Worm (Caenorhabditis elegans) whole organism, late embryonic: Measurements from ENCODE around the gene C07A9.5.

ENCODE experiments used
- F13H6.1 ChIP-seq: sonication (generic microtip); optimal IDR thresholded peaks from 2 replicates; lab custom pipeline; 2016; ENCODE audit warnings: missing genetic modification characterization, missing compliant biosample characterization
- K02D7.2 ChIP-seq: sonication (generic microtip); optimal IDR thresholded peaks from 2 replicates; lab custom pipeline; 2017; ENCODE audit warnings: mild to moderate bottlenecking, missing genetic modification characterization, missing compliant biosample characterization
- K09A11.1 ChIP-seq: sonication (generic microtip); optimal IDR thresholded peaks from 2 replicates; lab custom pipeline; 2017; ENCODE audit warnings: antibody characterized with exemption, mild to moderate bottlenecking, missing genetic modification characterization, missing compliant biosample characterization; ENCODE audit not compliant: insufficient read depth
- T23F11.4 ChIP-seq: fragments of 200-800 bp; sonication (Bioruptor generic); optimal IDR thresholded peaks from 2 replicates; lab custom pipeline; 2018; ENCODE audit warnings: mild to moderate bottlenecking, missing genetic modification characterization, missing compliant biosample characterization
- ama-1 ChIP-seq: fragments of 150-350 bp; optimal IDR thresholded peaks from 2 replicates; lab custom pipeline; 2014
- ceh-14 ChIP-seq: sonication (generic microtip); optimal IDR thresholded peaks from 2 replicates; lab custom pipeline; 2016; ENCODE audit warnings: missing genotype, missing genetic modification characterization, missing compliant biosample characterization
- ceh-18 ChIP-seq: sonication (generic microtip); optimal IDR thresholded peaks from 2 replicates; lab custom pipeline; 2016; ENCODE audit warnings: missing genetic modification characterization, missing compliant biosample characterization
- ceh-2 ChIP-seq: sonication (generic microtip); optimal IDR thresholded peaks from 2 replicates; lab custom pipeline; 2016; ENCODE audit warnings: missing genotype, missing genetic modification characterization, missing compliant biosample characterization
- ceh-24 ChIP-seq: sonication (generic microtip); optimal IDR thresholded peaks from 2 replicates; lab custom pipeline; 2016; ENCODE audit warnings: mild to moderate bottlenecking, missing genetic modification characterization, missing compliant biosample characterization
- ceh-45 ChIP-seq: fragments of 200-800 bp; sonication (Bioruptor generic); IDR thresholded peaks from 2 replicates; pipeline ENCODE4 v1.3.6; 2022; ENCODE audit warnings: missing genetic modification reagents, missing genetic modification characterization, missing compliant biosample characterization
- ceh-9 ChIP-seq: sonication (generic microtip); optimal IDR thresholded peaks from 2 replicates; lab custom pipeline; 2016; ENCODE audit warnings: mild to moderate bottlenecking, missing genetic modification characterization, inconsistent platforms, missing compliant biosample characterization
- che-1 ChIP-seq: sonication (generic microtip); optimal IDR thresholded peaks from 2 replicates; lab custom pipeline; 2016; ENCODE audit warnings: mild to moderate bottlenecking, missing genetic modification characterization, missing compliant biosample characterization
- elt-2 ChIP-seq: sonication (generic microtip); optimal IDR thresholded peaks from 2 replicates; lab custom pipeline; 2016; ENCODE audit warnings: missing genetic modification reagents, missing genetic modification characterization, missing compliant biosample characterization
- ets-4 ChIP-seq: sonication (generic microtip); optimal IDR thresholded peaks from 2 replicates; lab custom pipeline; 2016; ENCODE audit warnings: missing genetic modification characterization, missing compliant biosample characterization
- eyg-1 ChIP-seq: sonication (generic microtip); optimal IDR thresholded peaks from 2 replicates; lab custom pipeline; 2016; ENCODE audit warnings: missing genotype, missing genetic modification characterization, missing compliant biosample characterization
- gmeb-2 ChIP-seq: sonication (generic microtip); optimal IDR thresholded peaks from 2 replicates; lab custom pipeline; 2016; ENCODE audit warnings: missing genetic modification characterization, inconsistent platforms, missing compliant biosample characterization
- hlh-13 ChIP-seq: fragments of 200-800 bp; sonication (Bioruptor generic); optimal IDR thresholded peaks from 2 replicates; lab custom pipeline; 2018; ENCODE audit warnings: mild to moderate bottlenecking, missing genetic modification characterization, missing compliant biosample characterization
- hlh-15 ChIP-seq: sonication (generic microtip); optimal IDR thresholded peaks from 2 replicates; lab custom pipeline; 2016; ENCODE audit warnings: missing genetic modification characterization, missing compliant biosample characterization
- hlh-30 ChIP-seq: sonication (generic microtip); optimal IDR thresholded peaks from 2 replicates; lab custom pipeline; 2017; ENCODE audit warnings: antibody characterized with exemption, missing genetic modification characterization, missing compliant biosample characterization; ENCODE audit not compliant: insufficient read depth
- hlh-6 ChIP-seq: sonication (generic microtip); optimal IDR thresholded peaks from 2 replicates; lab custom pipeline; 2016; ENCODE audit warnings: missing genotype, missing genetic modification characterization, missing compliant biosample characterization
- madf-2 ChIP-seq: sonication (generic microtip); optimal IDR thresholded peaks from 2 replicates; lab custom pipeline; 2017; ENCODE audit warnings: missing genetic modification characterization, missing compliant biosample characterization
- mec-3 ChIP-seq: sonication (generic microtip); optimal IDR thresholded peaks from 2 replicates; lab custom pipeline; 2016; ENCODE audit warnings: borderline replicate concordance, missing genetic modification characterization, missing compliant biosample characterization
- nfya-1 ChIP-seq: sonication (generic microtip); optimal IDR thresholded peaks from 2 replicates; lab custom pipeline; 2017; ENCODE audit warnings: missing genetic modification characterization, mild to moderate bottlenecking, missing compliant biosample characterization, antibody characterized with exemption, moderate library complexity
- nhr-11 ChIP-seq: fragments of 150-350 bp; optimal IDR thresholded peaks from 2 replicates; lab custom pipeline; 2014; ENCODE audit warnings: missing biosample characterization, missing genetic modification characterization
- npax-4 ChIP-seq: sonication (generic microtip); optimal IDR thresholded peaks from 2 replicates; lab custom pipeline; 2016; ENCODE audit warnings: missing genetic modification characterization, missing compliant biosample characterization
- odd-2 ChIP-seq: sonication (generic microtip); optimal IDR thresholded peaks from 2 replicates; lab custom pipeline; 2017; ENCODE audit warnings: antibody characterized with exemption, mild to moderate bottlenecking, missing genetic modification characterization, missing compliant biosample characterization
- pat-9 ChIP-seq: fragments of 200-800 bp; sonication (Bioruptor generic); optimal IDR thresholded peaks from 2 replicates; lab custom pipeline; 2018; ENCODE audit warnings: mild to moderate bottlenecking, missing genetic modification characterization, moderate library complexity, missing compliant biosample characterization
- pqm-1 ChIP-seq: sonication (generic microtip); optimal IDR thresholded peaks from 2 replicates; lab custom pipeline; 2016; ENCODE audit warnings: missing genetic modification characterization, missing compliant biosample characterization
- pros-1 ChIP-seq: fragments of 150-350 bp; optimal IDR thresholded peaks from 2 replicates; lab custom pipeline; 2014; ENCODE audit warnings: missing biosample characterization, missing genetic modification reagents, missing genetic modification characterization
- rnt-1 ChIP-seq: sonication (generic microtip); optimal IDR thresholded peaks from 2 replicates; lab custom pipeline; 2016; ENCODE audit warnings: missing genetic modification characterization, missing compliant biosample characterization
- sdc-2 ChIP-seq: sonication (generic microtip); optimal IDR thresholded peaks from 2 replicates; lab custom pipeline; 2016; ENCODE audit warnings: missing genotype, missing genetic modification characterization, missing compliant biosample characterization
- sox-2 ChIP-seq: fragments of 200-800 bp; sonication (Bioruptor generic); IDR thresholded peaks from 2 replicates; pipeline ENCODE4 v1.3.6; 2022; ENCODE audit warnings: missing genetic modification reagents, missing genetic modification characterization, missing compliant biosample characterization
- tbx-2 ChIP-seq: sonication (generic microtip); optimal IDR thresholded peaks from 2 replicates; lab custom pipeline; 2016; ENCODE audit warnings: missing genetic modification characterization, missing compliant biosample characterization
- tbx-7 ChIP-seq: sonication (generic microtip); optimal IDR thresholded peaks from 2 replicates; lab custom pipeline; 2016; ENCODE audit warnings: missing genotype, missing genetic modification characterization, missing compliant biosample characterization
- unc-3 ChIP-seq, 2 experiments: fragments of 200-800 bp in 1 of 2; sonication (Bioruptor generic) in 1 of 2; sonication (generic microtip) in 1 of 2; conservative IDR thresholded peaks in 1 of 2; optimal IDR thresholded peaks in 1 of 2; 2 replicates each; pipeline versions ENCODE4 v1.3.6 to Lab custom; 2016 to 2022; ENCODE audit warnings: missing compliant biosample characterization in 2 of 2, missing genetic modification characterization in 2 of 2, missing genetic modification reagents in 1 of 2
- unc-42 ChIP-seq: sonication (generic microtip); optimal IDR thresholded peaks from 2 replicates; lab custom pipeline; 2016; ENCODE audit warnings: missing genotype, missing genetic modification characterization, missing compliant biosample characterization
- unc-55 ChIP-seq: sonication (generic microtip); optimal IDR thresholded peaks from 2 replicates; lab custom pipeline; 2017; ENCODE audit warnings: missing biosample characterization, missing genetic modification reagents, missing genetic modification characterization
- unc-86 ChIP-seq: sonication (generic microtip); optimal IDR thresholded peaks from 2 replicates; lab custom pipeline; 2016; ENCODE audit warnings: missing genetic modification characterization, missing compliant biosample characterization
- ztf-16 ChIP-seq: sonication (generic microtip); optimal IDR thresholded peaks from 2 replicates; lab custom pipeline; 2017; ENCODE audit warnings: missing genetic modification characterization, missing compliant biosample characterization

Gene C07A9.5

DNA sequence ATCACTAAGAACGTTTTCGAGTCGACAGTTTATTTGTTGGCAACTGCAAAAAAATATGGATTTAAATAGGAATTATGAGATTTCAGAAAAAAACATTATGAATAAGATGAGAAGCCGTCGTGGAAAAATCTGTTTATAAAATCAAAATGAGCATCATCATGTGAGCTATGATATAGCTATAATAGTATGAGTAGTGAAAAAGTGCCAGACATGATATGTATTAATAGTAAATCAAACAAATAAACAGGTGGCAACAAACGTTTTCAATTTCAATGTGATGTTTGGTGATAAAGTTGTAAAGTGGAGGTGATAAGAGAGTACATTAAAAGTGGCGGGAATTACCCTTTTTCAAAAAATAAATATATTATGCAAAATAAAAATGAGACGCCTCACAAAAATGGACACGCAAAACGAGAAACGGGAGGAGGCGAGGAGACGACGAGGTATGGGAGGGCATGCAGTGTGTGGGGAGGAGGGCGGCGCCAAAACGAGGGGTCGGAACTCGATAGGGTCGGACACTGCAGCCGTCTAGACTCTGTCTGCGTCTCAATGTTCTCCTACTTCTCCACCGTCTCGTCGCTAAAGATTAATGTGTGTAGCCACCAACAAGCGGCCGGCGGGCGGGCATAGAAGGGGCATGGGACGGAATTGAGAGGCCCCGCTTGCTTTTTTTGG, 14.9 kb downstream of the C07A9.5 start, which contains the start of gene C07A9.9 (continued):
- TF ChIP-seq sdc-2 (tag; lab: Kevin White, UChicago): peak; percentile 12
- TF ChIP-seq pat-9 (tag; lab: Kevin White, UChicago): no peak
- TF ChIP-seq unc-55 (GFP tag; lab: Kevin White, UChicago): peak; percentile 7
- peak; percentile 15 for TF ChIP-seq ceh-2
- peak; percentile 83 for TF ChIP-seq pqm-1 (tag; lab: Kevin White, UChicago)

DNA sequence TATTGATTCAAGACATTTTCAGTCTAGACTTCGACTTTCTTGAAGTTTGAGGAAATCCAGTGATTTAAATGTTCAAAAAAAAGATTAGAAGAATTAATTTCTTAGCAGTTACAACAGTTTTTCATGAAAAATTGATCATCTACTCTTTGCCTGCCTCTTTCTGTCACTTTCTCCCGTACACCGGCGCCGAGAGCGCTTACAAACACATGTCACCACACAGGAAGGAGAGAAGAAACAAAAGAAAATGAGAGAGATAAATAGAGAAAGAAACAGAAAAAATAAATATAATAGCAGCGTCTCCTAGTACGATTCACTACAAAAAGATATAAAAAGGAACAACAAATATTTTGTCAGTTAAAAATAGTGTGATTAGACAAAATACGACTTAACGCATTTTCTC, 16.0 kb downstream of the C07A9.5 start:
- TF ChIP-seq hlh-13 (GFP tag; lab: Kevin White, UChicago) (no peak), unc-55 (GFP tag; lab: Kevin White, UChicago) (peak; percentile 53), tbx-2 (tag; lab: Kevin White, UChicago) (no peak)

DNA sequence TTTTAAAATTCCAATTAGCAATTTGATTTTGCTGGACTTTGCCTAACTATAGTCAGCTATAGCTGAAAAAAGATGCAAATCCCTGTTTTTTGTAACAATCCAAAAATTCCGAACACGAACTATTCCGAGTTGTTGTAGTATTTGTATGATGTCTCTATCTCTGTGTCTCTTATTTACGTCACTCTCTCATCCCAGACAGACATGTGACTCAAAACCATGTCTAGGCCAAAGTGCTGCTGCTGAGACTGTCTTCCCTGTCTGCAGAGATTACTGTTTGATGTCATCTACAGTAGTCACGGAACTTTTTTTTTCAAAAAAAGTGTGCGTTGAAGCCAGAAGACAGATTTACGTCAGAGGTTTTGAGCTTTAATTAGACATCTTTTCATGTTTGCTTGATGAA, 16.4 kb downstream of the C07A9.5 start:
- TF ChIP-seq hlh-30 (tag; lab: Kevin White, UChicago) (peak; percentile 48), unc-86 (tag; lab: Kevin White, UChicago) (no peak)

DNA sequence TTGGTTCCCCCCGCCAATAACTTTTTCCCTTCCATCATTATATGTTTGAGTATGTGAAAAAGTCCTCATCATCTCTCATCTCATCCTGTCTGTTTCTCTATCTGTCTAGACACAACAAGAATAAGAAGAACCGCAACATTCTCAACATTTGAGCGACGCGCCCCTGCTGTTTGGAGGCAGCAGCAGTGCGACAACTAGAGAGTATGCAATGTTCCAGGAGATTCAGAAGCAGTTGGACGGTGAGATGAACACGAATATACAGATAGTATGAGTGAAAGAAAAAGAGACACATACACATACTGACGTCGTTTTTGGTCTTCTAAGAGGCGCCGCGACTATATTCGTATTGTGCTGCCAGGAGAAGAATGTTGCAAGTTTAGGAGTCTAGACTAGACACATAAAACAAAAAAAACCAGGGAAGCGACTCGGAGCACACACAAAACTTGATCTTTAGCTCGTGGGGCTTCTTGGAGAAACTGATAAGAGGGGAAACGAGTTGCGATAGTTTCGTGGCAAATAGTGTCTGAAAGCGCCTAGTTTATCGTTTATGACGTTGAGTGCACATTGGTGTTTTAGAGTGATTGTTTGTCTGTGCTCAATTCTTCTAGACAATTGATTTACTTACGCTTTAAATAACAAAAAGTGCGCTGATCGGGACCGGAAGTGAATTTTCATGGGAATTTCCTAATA, 17.0 kb downstream of the C07A9.5 start:
- TF ChIP-seq eyg-1 (tag; lab: Kevin White, UChicago) (no peak), K09A11.1 (no peak), unc-55 (GFP tag; lab: Kevin White, UChicago) (peak; percentile 51), elt-2 (tag; lab: Kevin White, UChicago) (peak; percentile 15), gmeb-2 (no peak), mec-3 (tag; lab: Kevin White, UChicago) (no peak), tbx-2 (tag; lab: Kevin White, UChicago) (no peak), madf-2 (no peak), nhr-11 (tag; lab: Kevin White, UChicago) (no peak), nfya-1 (tag; lab: Kevin White, UChicago) (peak; percentile 19), sox-2 (GFP tag; lab: Robert Waterston, UW) (no peak), hlh-15 (tag; lab: Kevin White, UChicago) (no peak), che-1 (tag; lab: Kevin White, UChicago) (no peak), rnt-1 (tag; lab: Kevin White, UChicago) (peak; percentile 13), ceh-18 (tag; lab: Kevin White, UChicago) (no peak), T23F11.4 (GFP tag; lab: Kevin White, UChicago) (no peak), ceh-24 (tag; lab: Kevin White, UChicago) (no peak)

DNA sequence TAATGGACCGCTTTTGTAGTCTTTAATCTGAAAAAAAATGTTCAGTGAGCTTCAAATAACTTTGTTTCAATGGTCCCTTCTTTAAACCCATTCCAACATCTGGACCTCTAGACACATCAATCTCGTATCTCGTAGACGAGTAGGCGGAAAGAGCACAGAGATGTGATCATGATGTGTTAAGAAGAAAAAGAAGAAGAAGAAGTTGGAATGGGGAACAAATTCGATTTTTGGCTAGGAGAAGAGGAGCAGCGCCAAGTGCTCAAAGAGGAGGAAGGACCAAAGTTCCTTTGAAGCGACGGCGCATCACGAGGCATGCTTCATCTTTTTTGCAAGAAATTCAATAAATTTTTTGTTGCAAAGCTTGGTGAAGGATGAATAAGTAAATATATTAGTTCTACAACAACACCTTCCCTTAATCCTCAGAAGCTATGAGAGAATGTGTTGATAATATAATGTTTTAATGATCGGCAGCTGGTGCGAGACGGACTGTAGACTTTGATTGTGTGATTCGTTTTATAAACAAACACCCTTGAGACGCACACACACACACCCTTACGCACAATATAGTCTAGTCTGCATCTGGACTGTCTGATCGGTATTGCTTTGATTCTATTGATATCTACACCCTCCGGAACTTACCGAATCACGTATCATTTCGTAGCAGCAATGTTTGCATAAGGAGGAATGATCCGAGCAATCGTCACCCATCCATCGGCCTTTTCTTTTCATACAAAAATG, 18.0 kb downstream of the C07A9.5 start:
- TF ChIP-seq odd-2 (tag; lab: Kevin White, UChicago) (peak; percentile 13), unc-42 (tag; lab: Kevin White, UChicago) (peak; percentile 46), nhr-11 (tag; lab: Kevin White, UChicago) (no peak)

DNA sequence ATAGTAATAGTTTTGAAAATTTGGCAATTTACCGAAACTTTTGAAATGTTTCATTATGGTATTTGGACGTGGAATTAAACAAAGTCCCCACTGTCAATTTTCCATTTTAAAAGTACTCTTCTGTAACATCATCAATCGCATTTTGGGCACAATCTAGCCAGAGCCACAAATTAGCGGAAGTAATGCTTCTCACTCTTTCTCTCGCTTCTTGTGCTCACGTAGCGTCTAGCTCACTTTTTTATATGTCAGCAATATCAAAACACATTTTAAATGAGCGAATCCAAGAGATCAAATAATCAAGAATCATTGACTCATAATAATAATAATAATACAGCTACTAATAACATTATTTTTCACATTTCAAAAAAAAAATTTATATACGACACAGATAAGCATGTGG, 18.7 kb downstream of the C07A9.5 start:
- TF ChIP-seq tbx-7: no peak
- no peak for TF ChIP-seq npax-4 (tag; lab: Kevin White, UChicago)
- TF ChIP-seq ceh-9: no peak
- TF ChIP-seq eyg-1 (tag; lab: Kevin White, UChicago): no peak
- no peak for TF ChIP-seq gmeb-2
- no peak for TF ChIP-seq pros-1 (tag; lab: Kevin White, UChicago)
- no peak for TF ChIP-seq ama-1 (lab: Kevin White, UChicago)
- no peak for TF ChIP-seq F13H6.1 (tag; lab: Kevin White, UChicago)
- no peak for TF ChIP-seq hlh-6 (tag; lab: Kevin White, UChicago)
- TF ChIP-seq ceh-14 (tag; lab: Kevin White, UChicago): no peak
- TF ChIP-seq hlh-15 (tag; lab: Kevin White, UChicago): no peak
- TF ChIP-seq ceh-45 (GFP tag; lab: Robert Waterston, UW): no peak
- no peak for TF ChIP-seq ets-4
- no peak for TF ChIP-seq unc-3 (GFP tag; conservative IDR thresholded peaks at IDR 0.05; lab: Robert Waterston, UW)
- TF ChIP-seq unc-3 (tag; optimal IDR thresholded peaks at IDR 0.05; lab: Kevin White, UChicago): no peak
- TF ChIP-seq K02D7.2 (tag; lab: Kevin White, UChicago): no peak
- no peak for TF ChIP-seq ztf-16
